Fruit fly (Drosophila melanogaster) whole organism, embryonic: ENCODE measurements around the gene FucTA.
A peak's percentile ranks its signal among the peaks of the same experiment; 100 is the strongest.

Source experiments
- Abd-B ChIP-seq: fragments of 200-800 bp; sonication (Bioruptor generic); optimal IDR thresholded peaks from 2 replicates; lab custom pipeline; 2018; ENCODE audit warnings: missing biosample characterization, mild to moderate bottlenecking, missing genetic modification characterization, moderate library complexity
- Aef1 ChIP-seq: fragments of 200-800 bp; sonication (Bioruptor generic); IDR thresholded peaks from 3 replicates; pipeline ENCODE4 v1.3.6; 2022; ENCODE audit warnings: missing biosample characterization, missing genetic modification characterization
- Atf-2 ChIP-seq: fragments of 200-800 bp; sonication (Bioruptor generic); optimal IDR thresholded peaks from 2 replicates; lab custom pipeline; 2016; ENCODE audit warnings: missing biosample characterization, missing genetic modification characterization
- CG10321 ChIP-seq: fragments of 200-800 bp; sonication (Bioruptor generic); IDR thresholded peaks from 2 replicates; pipeline ENCODE4 v1.3.6; 2022; ENCODE audit warnings: missing biosample characterization, missing genetic modification characterization
- CG11456 ChIP-seq: fragments of 200-800 bp; sonication (Bioruptor generic); IDR thresholded peaks from 3 replicates; pipeline ENCODE4 v1.3.6; 2022; ENCODE audit warnings: missing biosample characterization, missing genetic modification characterization
- CG12769 ChIP-seq: fragments of 200-800 bp; sonication (Bioruptor generic); optimal IDR thresholded peaks from 2 replicates; lab custom pipeline; 2019; ENCODE audit warnings: missing biosample characterization, mild to moderate bottlenecking, missing genetic modification characterization, moderate library complexity
- CG14667 ChIP-seq: fragments of 200-800 bp; sonication (Bioruptor generic); IDR thresholded peaks from 2 replicates; pipeline ENCODE4 v1.3.6; 2022; ENCODE audit warnings: missing biosample characterization, missing genetic modification characterization
- CG14710 ChIP-seq: fragments of 200-800 bp; sonication (Bioruptor generic); optimal IDR thresholded peaks from 3 replicates; lab custom pipeline; 2019; ENCODE audit warnings: missing biosample characterization, mild to moderate bottlenecking, missing genetic modification characterization, moderate library complexity
- CG1603 ChIP-seq: fragments of 200-800 bp; sonication (Bioruptor generic); optimal IDR thresholded peaks from 2 replicates; lab custom pipeline; 2019; ENCODE audit warnings: missing biosample characterization, mild to moderate bottlenecking, missing genetic modification characterization, moderate library complexity
- CG18262 ChIP-seq: fragments of 200-800 bp; optimal IDR thresholded peaks from 3 replicates; lab custom pipeline; 2019; ENCODE audit warnings: missing biosample characterization, mild to moderate bottlenecking, missing genetic modification characterization, moderate library complexity
- CG2120 ChIP-seq: fragments of 200-800 bp; sonication (Bioruptor generic); optimal IDR thresholded peaks from 3 replicates; lab custom pipeline; 2016; ENCODE audit warnings: missing biosample characterization, missing genetic modification characterization
- CG2712 ChIP-seq: fragments of 200-800 bp; optimal IDR thresholded peaks from 3 replicates; lab custom pipeline; 2019; ENCODE audit warnings: missing biosample characterization, mild to moderate bottlenecking, missing genetic modification characterization, moderate library complexity
- CG30403 ChIP-seq: fragments of 200-800 bp; sonication (Bioruptor generic); optimal IDR thresholded peaks from 3 replicates; lab custom pipeline; 2016; ENCODE audit warnings: missing biosample characterization, missing genetic modification characterization
- CG4424 ChIP-seq: fragments of 200-800 bp; sonication (Bioruptor generic); optimal IDR thresholded peaks from 3 replicates; lab custom pipeline; 2016; ENCODE audit warnings: missing biosample characterization, missing genetic modification characterization
- CG7357 ChIP-seq: fragments of 200-800 bp; sonication (Bioruptor generic); IDR thresholded peaks from 3 replicates; pipeline ENCODE4 v1.3.6; 2022; ENCODE audit warnings: missing biosample characterization, missing genetic modification characterization
- CG7556 ChIP-seq: fragments of 200-800 bp; sonication (Bioruptor generic); optimal IDR thresholded peaks from 2 replicates; lab custom pipeline; 2017; ENCODE audit warnings: missing biosample characterization, mild to moderate bottlenecking, missing genetic modification characterization
- CG8290 ChIP-seq, 3 experiments: fragments of 200-800 bp; sonication (Bioruptor generic); optimal IDR thresholded peaks; 2 replicates each; lab custom pipeline; 2016 to 2019; ENCODE audit warnings: missing biosample characterization in 3 of 3, missing genetic modification characterization in 3 of 3, mild to moderate bottlenecking in 2 of 3, moderate library complexity in 1 of 3
- CHES-1-like ChIP-seq: fragments of 200-800 bp; sonication (Bioruptor generic); optimal IDR thresholded peaks from 2 replicates; lab custom pipeline; 2016; ENCODE audit warnings: missing biosample characterization, missing genetic modification characterization
- Chrac-16 ChIP-seq: fragments of 200-800 bp; sonication (Bioruptor generic); optimal IDR thresholded peaks from 3 replicates; lab custom pipeline; 2016; ENCODE audit warnings: missing biosample characterization, missing genetic modification characterization
- Dip2 ChIP-seq: fragments of 200-800 bp; sonication (Bioruptor generic); IDR thresholded peaks from 2 replicates; pipeline ENCODE4 v1.3.6; 2022; ENCODE audit warnings: missing biosample characterization, missing genetic modification characterization
- Doc2 ChIP-seq: fragments of 200-800 bp; sonication (Bioruptor generic); IDR thresholded peaks from 2 replicates; pipeline ENCODE4 v1.3.6; 2022; ENCODE audit warnings: missing biosample characterization, missing genetic modification characterization
- Fer2 ChIP-seq: fragments of 200-800 bp; sonication (Bioruptor generic); optimal IDR thresholded peaks from 2 replicates; lab custom pipeline; 2018; ENCODE audit warnings: missing biosample characterization, mild to moderate bottlenecking, missing genetic modification characterization, moderate library complexity
- Fer3 ChIP-seq: fragments of 200-800 bp; sonication (Bioruptor generic); optimal IDR thresholded peaks from 2 replicates; lab custom pipeline; 2018; ENCODE audit warnings: missing biosample characterization, mild to moderate bottlenecking, missing genetic modification characterization, moderate library complexity
- HHEX ChIP-seq: fragments of 200-800 bp; sonication (Bioruptor generic); optimal IDR thresholded peaks from 3 replicates; lab custom pipeline; 2017; ENCODE audit warnings: missing biosample characterization, mild to moderate bottlenecking, missing genetic modification characterization, missing genetic modification reagents
- HmgZ ChIP-seq: fragments of 200-800 bp; sonication (Bioruptor generic); optimal IDR thresholded peaks from 2 replicates; lab custom pipeline; 2018; ENCODE audit warnings: missing biosample characterization, mild to moderate bottlenecking, missing genetic modification characterization
- Hmr ChIP-seq: fragments of 200-800 bp; sonication (Bioruptor generic); optimal IDR thresholded peaks from 3 replicates; lab custom pipeline; 2017; ENCODE audit warnings: mild to moderate bottlenecking, missing biosample characterization, missing genetic modification reagents, missing genetic modification characterization
- MESR4 ChIP-seq: fragments of 200-800 bp; sonication (Bioruptor generic); optimal IDR thresholded peaks from 2 replicates; lab custom pipeline; 2018; ENCODE audit warnings: missing biosample characterization, mild to moderate bottlenecking, missing genetic modification characterization, moderate library complexity
- Sry-β ChIP-seq: fragments of 200-800 bp; sonication (Bioruptor generic); optimal IDR thresholded peaks from 2 replicates; lab custom pipeline; 2018; ENCODE audit warnings: missing biosample characterization, mild to moderate bottlenecking, missing genetic modification characterization, moderate library complexity
- al ChIP-seq: fragments of 200-800 bp; sonication (Bioruptor generic); IDR thresholded peaks from 2 replicates; pipeline ENCODE4 v1.3.6; 2022; ENCODE audit warnings: missing biosample characterization, missing genetic modification characterization
- aop ChIP-seq: fragments of 200-800 bp; sonication (Bioruptor generic); IDR thresholded peaks from 2 replicates; pipeline ENCODE4 v1.3.6; 2022; ENCODE audit warnings: missing biosample characterization, missing genetic modification characterization
- ap ChIP-seq: fragments of 200-800 bp; sonication (Bioruptor generic); IDR thresholded peaks from 2 replicates; pipeline ENCODE4 v1.3.6; 2022; ENCODE audit warnings: missing biosample characterization, missing genetic modification characterization
- cas ChIP-seq: fragments of 200-800 bp; sonication (Bioruptor generic); IDR thresholded peaks from 2 replicates; pipeline ENCODE4 v1.3.6; 2022; ENCODE audit warnings: missing biosample characterization, missing genetic modification characterization
- chinmo ChIP-seq: fragments of 200-800 bp; sonication (Bioruptor generic); IDR thresholded peaks from 4 replicates; pipeline ENCODE4 v1.3.6; 2022; ENCODE audit warnings: missing biosample characterization, missing genetic modification characterization; ENCODE audit not compliant: partially characterized antibody
- chn ChIP-seq: fragments of 200-800 bp; sonication (Bioruptor generic); optimal IDR thresholded peaks from 2 replicates; lab custom pipeline; 2016; ENCODE audit warnings: missing biosample characterization, missing genetic modification characterization
- dpn ChIP-seq, 2 experiments: fragments of 200-800 bp; sonication (Bioruptor generic); optimal IDR thresholded peaks; 3 replicates each; lab custom pipeline; 2016; ENCODE audit warnings: missing biosample characterization in 2 of 2, missing genetic modification characterization in 2 of 2
- gce ChIP-seq: fragments of 200-800 bp; sonication (Bioruptor generic); IDR thresholded peaks from 3 replicates; pipeline ENCODE4 v1.3.6; 2022; ENCODE audit warnings: missing biosample characterization, missing genetic modification characterization
- gfzf ChIP-seq: fragments of 200-800 bp; sonication (Bioruptor generic); optimal IDR thresholded peaks from 2 replicates; lab custom pipeline; 2016; ENCODE audit warnings: missing biosample characterization, mild to moderate bottlenecking, missing genetic modification characterization, moderate library complexity
- ind ChIP-seq: fragments of 200-800 bp; sonication (Bioruptor generic); optimal IDR thresholded peaks from 3 replicates; lab custom pipeline; 2016; ENCODE audit warnings: missing biosample characterization, missing genetic modification characterization
- kay ChIP-seq: fragments of 200-800 bp; sonication (Bioruptor generic); optimal IDR thresholded peaks from 2 replicates; lab custom pipeline; 2016; ENCODE audit warnings: missing biosample characterization, missing genetic modification characterization
- mam ChIP-seq: fragments of 200-800 bp; sonication (Bioruptor generic); optimal IDR thresholded peaks from 3 replicates; lab custom pipeline; 2016; ENCODE audit warnings: missing biosample characterization, missing genetic modification characterization
- oc ChIP-seq: fragments of 200-800 bp; sonication (Bioruptor generic); optimal IDR thresholded peaks from 2 replicates; lab custom pipeline; 2018; ENCODE audit warnings: missing biosample characterization, mild to moderate bottlenecking, missing genetic modification characterization, moderate library complexity
- sens ChIP-seq: fragments of 200-800 bp; sonication (Bioruptor generic); peaks from one replicate; lab custom pipeline; 2016; ENCODE audit warnings: missing biosample characterization, missing genetic modification characterization
- sob ChIP-seq: fragments of 200-800 bp; sonication (Bioruptor generic); IDR thresholded peaks from 2 replicates; pipeline ENCODE4 v1.3.6; 2022; ENCODE audit warnings: missing biosample characterization, missing genetic modification characterization
- sug ChIP-seq: fragments of 200-800 bp; optimal IDR thresholded peaks from 2 replicates; lab custom pipeline; 2019; ENCODE audit warnings: missing biosample characterization, mild to moderate bottlenecking, missing genetic modification characterization, moderate library complexity
- tgo ChIP-seq: fragments of 200-800 bp; sonication (Bioruptor generic); IDR thresholded peaks from 3 replicates; pipeline ENCODE4 v1.3.6; 2022; ENCODE audit warnings: missing biosample characterization, missing genetic modification characterization
- tin ChIP-seq: fragments of 200-800 bp; sonication (Bioruptor generic); optimal IDR thresholded peaks from 3 replicates; lab custom pipeline; 2016; ENCODE audit warnings: missing biosample characterization, missing genetic modification characterization
- vvl ChIP-seq: fragments of 200-800 bp; sonication (Bioruptor generic); IDR thresholded peaks from 2 replicates; pipeline ENCODE4 v1.3.6; 2022; ENCODE audit warnings: missing biosample characterization, missing genetic modification characterization
- zen2 ChIP-seq: fragments of 200-800 bp; sonication (Bioruptor generic); IDR thresholded peaks from 3 replicates; pipeline ENCODE4 v1.3.6; 2022; ENCODE audit warnings: missing biosample characterization, missing genetic modification characterization; ENCODE audit not compliant: partially characterized antibody

FucTA gene

DNA sequence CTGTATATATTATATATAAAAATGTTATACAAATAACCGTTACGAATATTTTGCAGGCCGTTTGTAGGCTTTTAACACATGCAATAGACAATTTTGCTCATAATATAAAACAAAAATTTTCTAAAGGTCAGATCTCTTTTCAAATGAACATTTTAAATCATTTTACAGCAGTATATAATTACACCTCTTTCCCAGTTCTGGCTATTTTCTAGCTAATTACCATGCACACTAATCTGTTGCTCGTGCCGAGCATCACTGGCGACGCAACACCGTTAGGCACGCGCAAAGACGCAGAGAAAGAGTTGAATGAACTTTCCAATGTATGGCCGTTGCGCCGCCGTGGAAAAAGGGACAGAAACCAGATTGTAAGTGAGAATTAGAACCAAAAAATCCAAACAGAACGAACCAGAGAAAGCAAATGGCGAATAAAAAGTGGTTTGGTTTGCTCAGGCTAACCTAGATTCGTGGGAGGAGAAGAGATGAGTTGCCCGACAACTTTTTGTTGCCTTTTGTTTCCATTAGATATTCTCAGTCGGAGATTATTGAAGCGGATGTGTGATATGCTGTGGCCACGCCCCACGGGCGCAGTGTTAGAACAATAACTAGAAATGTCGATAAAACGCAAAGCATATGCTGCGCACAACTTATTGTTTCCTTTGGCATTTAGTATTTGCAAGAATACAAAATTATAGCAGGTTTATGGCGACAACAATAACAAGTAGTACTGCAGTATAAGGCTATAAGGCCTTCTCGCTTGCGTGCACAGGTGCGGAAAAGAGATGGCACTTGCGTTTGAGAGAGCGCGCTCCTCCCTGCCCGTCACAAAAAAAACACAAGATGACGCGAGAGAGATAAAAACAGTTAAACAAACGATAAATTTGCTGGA is 5.6 kb upstream of the FucTA start (continued):
- TF ChIP-seq MESR4 (GFP tag; lab: Kevin White, UChicago), result no peak
- 0 out of 3 replicates have a peak, but pooled peaks have one; percentile 24 for TF ChIP-seq gce (GFP tag; lab: Robert Waterston, UW)
- TF ChIP-seq HmgZ (tag; lab: Kevin White, UChicago), result no peak
- peak; percentile 39 for TF ChIP-seq CG4424
- peak; percentile 24 for TF ChIP-seq Chrac-16
- TF ChIP-seq Aef1, result peak; percentile 49; the same call in 2 of the 3 replicates
- no peak for TF ChIP-seq ap (GFP tag; lab: Robert Waterston, UW)
- TF ChIP-seq CG12769 (tag; lab: Kevin White, UChicago), result peak; percentile 14
- TF ChIP-seq CG8290 (GFP tag; optimal IDR thresholded peaks at IDR 0.05; lab: Kevin White, UChicago), result no peak
- peak; percentile 50 to 66 for TF ChIP-seq CG8290 (tag; optimal IDR thresholded peaks at IDR 0.05; lab: Kevin White, UChicago)
- no peak for TF ChIP-seq aop (GFP tag; lab: Robert Waterston, UW)
- TF ChIP-seq Dip2 (GFP tag; lab: Robert Waterston, UW), result no peak
- TF ChIP-seq cas (GFP tag; lab: Robert Waterston, UW), result no peak
- peak; percentile 96 for TF ChIP-seq Sry-β (GFP tag; lab: Kevin White, UChicago)
- no peak for TF ChIP-seq HHEX (GFP tag; lab: Kevin White, UChicago)
- peak; percentile 26 for TF ChIP-seq CG2120 (GFP tag; lab: Kevin White, UChicago)
- TF ChIP-seq kay (GFP tag; lab: Kevin White, UChicago), result peak; percentile 30
- TF ChIP-seq Fer3 (tag; lab: Kevin White, UChicago), result peak; percentile 20
- peak in 1 of 2 experiments; percentile 36 for TF ChIP-seq dpn (GFP tag; optimal IDR thresholded peaks at IDR 0.05; lab: Kevin White, UChicago)
- TF ChIP-seq chn, result peak; percentile 8
- TF ChIP-seq CG14667 (GFP tag; lab: Robert Waterston, UW), result no peak
- TF ChIP-seq CG10321 (GFP tag; lab: Robert Waterston, UW), result peak; percentile 96
- TF ChIP-seq CHES-1-like (GFP tag; lab: Kevin White, UChicago), result peak; percentile 27
- peak; percentile 9 for TF ChIP-seq mam (GFP tag; lab: Kevin White, UChicago)
- peak; percentile 3 for TF ChIP-seq gfzf
- no peak for TF ChIP-seq oc (tag; lab: Kevin White, UChicago)
- TF ChIP-seq CG2712 (tag; lab: Kevin White, UChicago), result peak; percentile 56
- TF ChIP-seq zen2 (GFP tag; lab: Robert Waterston, UW), result no peak
- TF ChIP-seq Abd-B (GFP tag; lab: Kevin White, UChicago), result peak; percentile 3
- no peak for TF ChIP-seq CG7357 (GFP tag; lab: Robert Waterston, UW)
- TF ChIP-seq al (GFP tag; lab: Robert Waterston, UW), result peak; percentile 36; the same call in 1 of the 2 replicates
- TF ChIP-seq vvl (GFP tag; lab: Robert Waterston, UW), result peak; percentile 23
- TF ChIP-seq Fer2 (tag; lab: Kevin White, UChicago), result no peak
- peak; percentile 19 for TF ChIP-seq Hmr (GFP tag; lab: Kevin White, UChicago)
- TF ChIP-seq sob (GFP tag; lab: Robert Waterston, UW), result peak; percentile 25; the same call in 1 of the 2 replicates
- peak; percentile 76 for TF ChIP-seq sens (GFP tag; lab: Kevin White, UChicago)
- TF ChIP-seq Atf-2 (GFP tag; lab: Kevin White, UChicago), result no peak
- TF ChIP-seq Doc2, result no peak
- peak; percentile 80; the same call in 3 of the 4 replicates for TF ChIP-seq chinmo
- TF ChIP-seq CG11456, result 0 out of 3 replicates have a peak, but pooled peaks have one; percentile 15
- no peak for TF ChIP-seq CG7556 (GFP tag; lab: Kevin White, UChicago)
- peak; percentile 59 for TF ChIP-seq CG30403 (GFP tag; lab: Kevin White, UChicago)
- TF ChIP-seq tin, result peak; percentile 40
- no peak for TF ChIP-seq sug (tag; lab: Kevin White, UChicago)
- peak; percentile 1 for TF ChIP-seq ind (GFP tag; lab: Kevin White, UChicago)
- peak; percentile 29 for TF ChIP-seq CG14710
- TF ChIP-seq tgo (GFP tag; lab: Robert Waterston, UW), result 0 out of 3 replicates have a peak, but pooled peaks have one; percentile 23
- peak; percentile 26 for TF ChIP-seq CG1603 (tag; lab: Kevin White, UChicago)
- peak; percentile 33 for TF ChIP-seq CG18262 (tag; lab: Kevin White, UChicago)
